Worm (Caenorhabditis elegans) whole organism, L3 larva: Measurements from ENCODE around the gene vab-19.

ENCODE experiments used
- R02D3.7 ChIP-seq: fragments of 150-350 bp; optimal IDR thresholded peaks from 2 replicates; lab custom pipeline; 2014; ENCODE audit warnings: missing biosample characterization, missing genetic modification characterization
- ceh-28 ChIP-seq: fragments of 150-350 bp; optimal IDR thresholded peaks from 2 replicates; lab custom pipeline; 2014; ENCODE audit warnings: missing biosample characterization, missing genetic modification reagents, missing genetic modification characterization
- jun-1 ChIP-seq: fragments of 150-350 bp; optimal IDR thresholded peaks from 2 replicates; lab custom pipeline; 2014; ENCODE audit warnings: missing biosample characterization, missing genetic modification reagents, missing genetic modification characterization

DNA sequence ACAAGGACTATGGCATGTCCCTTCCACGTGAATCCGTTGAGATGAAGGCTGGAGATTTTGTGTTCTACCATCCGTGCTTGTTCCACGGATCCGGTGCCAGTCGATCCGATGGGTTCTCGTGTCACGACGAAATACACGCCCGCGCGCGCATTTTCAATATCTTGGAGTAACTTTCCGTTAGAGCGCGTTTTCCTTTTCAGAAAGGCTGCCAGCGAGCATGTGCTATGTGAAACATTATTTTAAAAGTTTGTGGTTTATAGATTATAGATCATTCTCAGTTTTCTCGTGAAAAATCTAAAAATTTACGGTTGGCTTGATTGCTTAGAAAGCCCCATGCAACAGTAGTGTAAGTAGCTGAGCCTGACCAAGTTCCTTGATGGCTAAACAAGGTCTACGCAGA, 24.2 kb upstream of the vab-19 start, which contains the start of gene fbxc-20:
- TF ChIP-seq ceh-28 (tag; lab: Kevin White, UChicago) (no peak), jun-1 (tag; lab: Kevin White, UChicago) (no peak), R02D3.7 (tag; lab: Kevin White, UChicago) (no peak)
